Worm (Caenorhabditis elegans) whole organism, L1 larva: ENCODE measurements around the gene K08D12.4.
A peak's percentile ranks its signal among the peaks of the same experiment; 100 is the strongest.

Source experiments
- C16A3.4 ChIP-seq: fragments of 150-350 bp; optimal IDR thresholded peaks from 2 replicates; lab custom pipeline; 2014; ENCODE audit warnings: missing biosample characterization, missing genetic modification characterization
- C34B4.2 ChIP-seq: sonication (generic microtip); optimal IDR thresholded peaks from 2 replicates; lab custom pipeline; 2017; ENCODE audit warnings: mild to moderate bottlenecking, missing genetic modification characterization, missing compliant biosample characterization
- F16B12.6 ChIP-seq: fragments of 150-350 bp; optimal IDR thresholded peaks from 2 replicates; lab custom pipeline; 2014; ENCODE audit warnings: missing biosample characterization, missing genetic modification characterization
- aha-1 ChIP-seq: fragments of 150-350 bp; optimal IDR thresholded peaks from 2 replicates; lab custom pipeline; 2014; ENCODE audit warnings: missing biosample characterization, missing genetic modification characterization
- alr-1 ChIP-seq: fragments of 200-800 bp; sonication (Bioruptor generic); optimal IDR thresholded peaks from 2 replicates; lab custom pipeline; 2018; ENCODE audit warnings: borderline replicate concordance, mild to moderate bottlenecking, missing genetic modification characterization, missing compliant biosample characterization
- ceh-63 ChIP-seq: fragments of 200-800 bp; sonication (Bioruptor generic); optimal IDR thresholded peaks from 2 replicates; lab custom pipeline; 2018; ENCODE audit warnings: mild to moderate bottlenecking, missing genetic modification characterization, missing compliant biosample characterization
- ceh-90 ChIP-seq: sonication (generic microtip); optimal IDR thresholded peaks from 2 replicates; lab custom pipeline; 2016; ENCODE audit warnings: missing genetic modification characterization, missing compliant biosample characterization
- dpl-1 ChIP-seq, 3 experiments: fragments of 150-350 bp in 2 of 3; sonication (generic microtip) in 1 of 3; optimal IDR thresholded peaks; 2 replicates each; lab custom pipeline; 2014 to 2017; ENCODE audit warnings: missing biosample characterization in 3 of 3, missing genetic modification characterization in 3 of 3, missing genetic modification reagents in 3 of 3
- efl-1 ChIP-seq, 4 experiments: fragments of 150-350 bp; optimal IDR thresholded peaks in 3 of 4; peaks in 1 of 4; 1 replicate in 1 of 4; 2 replicates in 3 of 4; lab custom pipeline; 2014; ENCODE audit warnings: missing biosample characterization in 2 of 4, missing genetic modification characterization in 2 of 4, missing genetic modification reagents in 2 of 4
- egl-27 ChIP-seq, 2 experiments: fragments of 150-350 bp in 1 of 2; sonication (generic microtip); optimal IDR thresholded peaks; 3 replicates each; lab custom pipeline; 2017 to 2018; ENCODE audit warnings: missing biosample characterization in 2 of 2, missing genetic modification characterization in 2 of 2, missing genetic modification reagents in 2 of 2
- elt-2 ChIP-seq: sonication (generic microtip); optimal IDR thresholded peaks from 2 replicates; lab custom pipeline; 2016; ENCODE audit warnings: missing genetic modification characterization, mild to moderate bottlenecking, inconsistent platforms, missing compliant biosample characterization, missing genetic modification reagents
- elt-3 ChIP-seq, 6 experiments: fragments of 150-350 bp in 1 of 6; sonication (generic microtip); optimal IDR thresholded peaks; 2 replicates each; lab custom pipeline; 2017 to 2018; ENCODE audit warnings: missing biosample characterization in 6 of 6, missing genetic modification characterization in 6 of 6, inconsistent platforms in 1 of 6
- ets-5 ChIP-seq: fragments of 200-800 bp; sonication (Bioruptor generic); IDR thresholded peaks from 2 replicates; pipeline ENCODE4 v1.3.6; 2022; ENCODE audit warnings: missing genetic modification characterization, missing compliant biosample characterization
- fkh-8 ChIP-seq: sonication (generic microtip); optimal IDR thresholded peaks from 2 replicates; lab custom pipeline; 2016; ENCODE audit warnings: mild to moderate bottlenecking, missing genetic modification characterization, missing compliant biosample characterization
- fos-1 ChIP-seq: fragments of 150-350 bp; optimal IDR thresholded peaks from 2 replicates; lab custom pipeline; 2014; ENCODE audit warnings: missing biosample characterization, missing genetic modification characterization
- hlh-17 ChIP-seq: fragments of 200-800 bp; sonication (Bioruptor generic); optimal IDR thresholded peaks from 2 replicates; lab custom pipeline; 2018; ENCODE audit warnings: missing genetic modification characterization, mild to moderate bottlenecking, missing compliant biosample characterization, moderate library complexity, borderline replicate concordance
- hlh-4 ChIP-seq: sonication (generic microtip); optimal IDR thresholded peaks from 2 replicates; lab custom pipeline; 2016; ENCODE audit warnings: mild to moderate bottlenecking, missing genetic modification characterization, missing compliant biosample characterization
- hpl-2 ChIP-seq: fragments of 150-350 bp; optimal IDR thresholded peaks from 2 replicates; lab custom pipeline; 2014; ENCODE audit warnings: missing biosample characterization, missing genetic modification reagents, missing genetic modification characterization
- irx-1 ChIP-seq: sonication (generic microtip); optimal IDR thresholded peaks from 2 replicates; lab custom pipeline; 2016; ENCODE audit warnings: missing genetic modification characterization, missing compliant biosample characterization
- isw-1 ChIP-seq: fragments of 200-800 bp; sonication (Bioruptor generic); IDR thresholded peaks from 2 replicates; pipeline ENCODE4 v1.3.6; 2022; ENCODE audit warnings: missing genetic modification characterization, missing compliant biosample characterization
- lin-15B ChIP-seq: fragments of 150-350 bp; sonication (generic microtip); optimal IDR thresholded peaks from 3 replicates; lab custom pipeline; 2014; ENCODE audit warnings: missing biosample characterization, missing genetic modification characterization
- lin-35 ChIP-seq, 2 experiments: fragments of 150-350 bp; optimal IDR thresholded peaks; 2 replicates each; lab custom pipeline; 2014; ENCODE audit warnings: missing biosample characterization in 2 of 2, missing genetic modification characterization in 2 of 2, missing genetic modification reagents in 2 of 2
- lin-39 ChIP-seq: fragments of 150-350 bp; optimal IDR thresholded peaks from 2 replicates; lab custom pipeline; 2014; ENCODE audit warnings: missing biosample characterization, missing genetic modification reagents, missing genetic modification characterization
- lir-3 ChIP-seq: sonication (generic microtip); optimal IDR thresholded peaks from 2 replicates; lab custom pipeline; 2016; ENCODE audit warnings: mild to moderate bottlenecking, missing genetic modification characterization, moderate library complexity, missing compliant biosample characterization; ENCODE audit not compliant: poor library complexity
- lsy-2 ChIP-seq, 2 experiments: fragments of 150-350 bp; optimal IDR thresholded peaks; 2 replicates each; lab custom pipeline; 2014; ENCODE audit warnings: missing biosample characterization in 2 of 2, missing genetic modification characterization in 2 of 2
- mab-9 ChIP-seq: fragments of 200-800 bp; sonication (Bioruptor generic); IDR thresholded peaks from 2 replicates; pipeline ENCODE4 v1.3.6; 2022; ENCODE audit warnings: missing genetic modification reagents, missing genetic modification characterization, missing compliant biosample characterization
- mef-2 ChIP-seq: fragments of 150-350 bp; optimal IDR thresholded peaks from 2 replicates; lab custom pipeline; 2014; ENCODE audit warnings: missing biosample characterization, missing genetic modification characterization
- nhr-11 ChIP-seq: fragments of 150-350 bp; optimal IDR thresholded peaks from 2 replicates; lab custom pipeline; 2014; ENCODE audit warnings: missing biosample characterization, missing genetic modification characterization
- nhr-19 ChIP-seq: fragments of 200-800 bp; sonication (Bioruptor generic); conservative IDR thresholded peaks from 2 replicates; pipeline ENCODE4 v1.3.6; 2022; ENCODE audit warnings: missing genetic modification characterization, missing compliant biosample characterization
- nhr-20 ChIP-seq: sonication (generic microtip); optimal IDR thresholded peaks from 2 replicates; lab custom pipeline; 2016; ENCODE audit warnings: mild to moderate bottlenecking, missing genetic modification characterization, missing compliant biosample characterization
- nhr-71 ChIP-seq: sonication (generic microtip); optimal IDR thresholded peaks from 2 replicates; lab custom pipeline; 2016; ENCODE audit warnings: mild to moderate bottlenecking, missing genetic modification characterization, moderate library complexity, missing compliant biosample characterization
- nhr-76 ChIP-seq: sonication (generic microtip); optimal IDR thresholded peaks from 2 replicates; lab custom pipeline; 2017; ENCODE audit warnings: missing biosample characterization, missing genetic modification characterization
- nhr-77 ChIP-seq: fragments of 150-350 bp; optimal IDR thresholded peaks from 2 replicates; lab custom pipeline; 2014; ENCODE audit warnings: missing biosample characterization, missing genetic modification characterization
- nhr-84 ChIP-seq: sonication (generic microtip); optimal IDR thresholded peaks from 2 replicates; lab custom pipeline; 2017; ENCODE audit warnings: missing biosample characterization, missing genetic modification characterization
- nhr-85 ChIP-seq: sonication (generic microtip); peaks from one replicate; lab custom pipeline; 2016; ENCODE audit warnings: missing genetic modification characterization, inconsistent platforms, missing compliant biosample characterization
- nhr-90 ChIP-seq: sonication (generic microtip); optimal IDR thresholded peaks from 2 replicates; lab custom pipeline; 2016; ENCODE audit warnings: mild to moderate bottlenecking, missing genetic modification characterization, missing compliant biosample characterization; ENCODE audit not compliant: poor library complexity
- pax-3 ChIP-seq: fragments of 200-800 bp; sonication (Bioruptor generic); optimal IDR thresholded peaks from 2 replicates; lab custom pipeline; 2018; ENCODE audit warnings: mild to moderate bottlenecking, missing genetic modification characterization, moderate library complexity, missing compliant biosample characterization
- skn-1 ChIP-seq: fragments of 150-350 bp; optimal IDR thresholded peaks from 2 replicates; lab custom pipeline; 2014; ENCODE audit warnings: missing biosample characterization, missing genetic modification characterization
- snpc-4 ChIP-seq: fragments of 150-350 bp; optimal IDR thresholded peaks from 2 replicates; lab custom pipeline; 2014; ENCODE audit warnings: missing biosample characterization, missing genetic modification characterization
- snu-23 ChIP-seq: sonication (generic microtip); optimal IDR thresholded peaks from 2 replicates; lab custom pipeline; 2016; ENCODE audit warnings: missing genetic modification characterization, missing compliant biosample characterization
- sox-4 ChIP-seq: sonication (generic microtip); optimal IDR thresholded peaks from 2 replicates; lab custom pipeline; 2016; ENCODE audit warnings: missing genetic modification characterization, missing compliant biosample characterization
- sptf-1 ChIP-seq: fragments of 150-350 bp; optimal IDR thresholded peaks from 2 replicates; lab custom pipeline; 2014; ENCODE audit warnings: missing biosample characterization, missing genetic modification characterization
- swsn-7 ChIP-seq: sonication (generic microtip); optimal IDR thresholded peaks from 2 replicates; lab custom pipeline; 2016; ENCODE audit warnings: missing genetic modification characterization, missing compliant biosample characterization
- unc-130 ChIP-seq: fragments of 150-350 bp; optimal IDR thresholded peaks from 2 replicates; lab custom pipeline; 2017; ENCODE audit warnings: missing biosample characterization, missing genetic modification characterization, inconsistent platforms
- unc-30 ChIP-seq: sonication (generic microtip); optimal IDR thresholded peaks from 2 replicates; lab custom pipeline; 2017; ENCODE audit warnings: missing biosample characterization, missing genetic modification characterization
- unc-62 ChIP-seq: fragments of 150-350 bp; optimal IDR thresholded peaks from 2 replicates; lab custom pipeline; 2014; ENCODE audit warnings: missing biosample characterization, missing genetic modification reagents, missing genetic modification characterization
- unc-86 ChIP-seq: sonication (generic microtip); optimal IDR thresholded peaks from 2 replicates; lab custom pipeline; 2016; ENCODE audit warnings: missing genetic modification characterization, missing compliant biosample characterization
- vab-15 ChIP-seq: sonication (generic microtip); optimal IDR thresholded peaks from 2 replicates; lab custom pipeline; 2017; ENCODE audit warnings: missing genotype, mild to moderate bottlenecking, missing genetic modification characterization, missing compliant biosample characterization
- xbp-1 ChIP-seq: sonication (generic microtip); optimal IDR thresholded peaks from 2 replicates; lab custom pipeline; 2016; ENCODE audit warnings: missing genetic modification characterization, missing compliant biosample characterization
- zip-4 ChIP-seq: fragments of 200-800 bp; sonication (Bioruptor generic); optimal IDR thresholded peaks from 2 replicates; lab custom pipeline; 2018; ENCODE audit warnings: mild to moderate bottlenecking, missing genetic modification characterization, moderate library complexity, missing compliant biosample characterization
- ztf-11 ChIP-seq, 2 experiments: sonication (generic microtip); optimal IDR thresholded peaks; 2 replicates each; lab custom pipeline; 2016 to 2017; ENCODE audit warnings: missing genetic modification characterization in 2 of 2, missing biosample characterization in 1 of 2, missing compliant biosample characterization in 1 of 2
- ztf-4 ChIP-seq: fragments of 150-350 bp; optimal IDR thresholded peaks from 2 replicates; lab custom pipeline; 2014; ENCODE audit warnings: missing biosample characterization, missing genetic modification characterization

K08D12.4 gene

ce11 chrIV:1745453-1746051, 38.5 kb downstream of the K08D12.4 start, which contains the start of the genes Y41D4A.6 and Y41D4A.4 (continued):
- TF ChIP-seq xbp-1 (tag; lab: Kevin White, UChicago) (peak; percentile 90), unc-62 (no peak), nhr-84 (no peak), unc-86 (peak; percentile 81), elt-3 (tag; optimal IDR thresholded peaks at IDR 0.05; lab: Kevin White, UChicago) (peak in 2 of 6 experiments; percentile 32 to 52), irx-1 (tag; lab: Kevin White, UChicago) (peak; percentile 44), egl-27 (tag; optimal IDR thresholded peaks at IDR 0.05; lab: Kevin White, UChicago) (no peak), ceh-63 (GFP tag; lab: Kevin White, UChicago) (peak; percentile 32), nhr-11 (tag; lab: Kevin White, UChicago) (no peak), lir-3 (tag; lab: Kevin White, UChicago) (no peak), ceh-90 (tag; lab: Kevin White, UChicago) (peak; percentile 35), nhr-77 (tag; lab: Kevin White, UChicago) (peak; percentile 76), elt-2 (tag; lab: Kevin White, UChicago) (peak; percentile 8), dpl-1 (GFP tag; optimal IDR thresholded peaks at IDR 0.05; lab: Kevin White, UChicago) (peak; percentile 71 to 78 (median 75)), efl-1 (optimal IDR thresholded peaks at IDR 0.05; lab: Kevin White, UChicago) (peak; percentile 85 to 92), efl-1 (GFP tag; optimal IDR thresholded peaks at IDR 0.05 in 1 of 2; lab: Kevin White, UChicago) (peak; percentile 75 to 97), skn-1 (peak; percentile 70), fkh-8 (peak; percentile 96), lin-15B (peak; percentile 71), nhr-20 (tag; lab: Kevin White, UChicago) (peak; percentile 88), ztf-11 (tag; optimal IDR thresholded peaks at IDR 0.05; lab: Kevin White, UChicago) (peak in 1 of 2 experiments; percentile 89), hpl-2 (GFP tag; lab: Kevin White, UChicago) (peak; percentile 46), vab-15 (tag; lab: Kevin White, UChicago) (peak; percentile 90), hlh-4 (no peak), zip-4 (GFP tag; lab: Kevin White, UChicago) (no peak), hlh-17 (no peak), nhr-19 (GFP tag; lab: Robert Waterston, UW) (peak; percentile 70), unc-30 (tag; lab: Kevin White, UChicago) (no peak), isw-1 (peak; percentile 85), snu-23 (GFP tag; lab: Kevin White, UChicago) (peak; percentile 94), sptf-1 (no peak), fos-1 (tag; lab: Kevin White, UChicago) (peak; percentile 78), mab-9 (GFP tag; lab: Robert Waterston, UW) (no peak), sox-4 (tag; lab: Kevin White, UChicago) (peak; percentile 78), C16A3.4 (tag; lab: Kevin White, UChicago) (peak; percentile 87), aha-1 (tag; lab: Kevin White, UChicago) (no peak), C34B4.2 (tag; lab: Kevin White, UChicago) (no peak), F16B12.6 (no peak), swsn-7 (tag; lab: Kevin White, UChicago) (peak; percentile 86), mef-2 (no peak), lin-39 (tag; lab: Kevin White, UChicago) (no peak), nhr-90 (tag; lab: Kevin White, UChicago) (peak; percentile 87), ets-5 (no peak), alr-1 (no peak), nhr-85 (tag; lab: Kevin White, UChicago) (peak; percentile 88), nhr-71 (tag; lab: Kevin White, UChicago) (peak; percentile 94), unc-130 (tag; lab: Kevin White, UChicago) (peak; percentile 84), lsy-2 (tag; optimal IDR thresholded peaks at IDR 0.05; lab: Kevin White, UChicago) (peak; percentile 71 to 86), lin-35 (GFP tag; optimal IDR thresholded peaks at IDR 0.05; lab: Kevin White, UChicago) (peak; percentile 82 to 88), nhr-76 (tag; lab: Kevin White, UChicago) (no peak), snpc-4 (tag; lab: Kevin White, UChicago) (peak; percentile 54), ztf-4 (tag; lab: Kevin White, UChicago) (no peak), pax-3 (tag; lab: Kevin White, UChicago) (peak; percentile 92)
